Worm (Caenorhabditis elegans) whole organism, L4 larva: Measurements from ENCODE around the gene F09E5.8.
A peak's percentile ranks its signal among the peaks of the same experiment; 100 is the strongest.

Source experiments
- F10B5.3 ChIP-seq: sonication (generic microtip); optimal IDR thresholded peaks from 2 replicates; lab custom pipeline; 2016; ENCODE audit warnings: mild to moderate bottlenecking, missing genetic modification characterization, missing compliant biosample characterization
- F37D6.2 ChIP-seq: sonication (generic microtip); optimal IDR thresholded peaks from 2 replicates; lab custom pipeline; 2016; ENCODE audit warnings: mild to moderate bottlenecking, missing genetic modification characterization, missing compliant biosample characterization
- R02D3.7 ChIP-seq: fragments of 150-350 bp; sonication (generic microtip); optimal IDR thresholded peaks from 3 replicates; lab custom pipeline; 2014; ENCODE audit warnings: missing biosample characterization, missing genetic modification characterization
- T26A8.4 ChIP-seq: fragments of 200-800 bp; sonication (Bioruptor generic); IDR thresholded peaks from 2 replicates; pipeline ENCODE4 v1.3.6; 2022; ENCODE audit warnings: missing genetic modification characterization, missing compliant biosample characterization
- Y105C5A.15 ChIP-seq: fragments of 200-800 bp; sonication (Bioruptor generic); IDR thresholded peaks from 2 replicates; pipeline ENCODE4 v1.3.6; 2022; ENCODE audit warnings: missing genetic modification characterization, missing compliant biosample characterization
- Y75B8A.6 ChIP-seq: fragments of 200-800 bp; sonication (Bioruptor generic); IDR thresholded peaks from 2 replicates; pipeline ENCODE4 v1.3.6; 2022; ENCODE audit warnings: missing genetic modification reagents, missing genetic modification characterization, missing compliant biosample characterization
- aha-1 ChIP-seq: fragments of 150-350 bp; peaks from one replicate; lab custom pipeline; 2014; ENCODE audit warnings: missing biosample characterization, missing genetic modification characterization
- ama-1 ChIP-seq: fragments of 150-350 bp; optimal IDR thresholded peaks from 2 replicates; lab custom pipeline; 2014; ENCODE audit warnings: inconsistent platforms, mixed read lengths
- attf-4 ChIP-seq: sonication (generic microtip); optimal IDR thresholded peaks from 3 replicates; lab custom pipeline; 2017; ENCODE audit warnings: missing biosample characterization, missing genetic modification characterization
- ceh-20 ChIP-seq: fragments of 200-800 bp; sonication (Bioruptor generic); IDR thresholded peaks from 2 replicates; pipeline ENCODE4 v1.3.6; 2022; ENCODE audit warnings: missing genetic modification reagents, missing genetic modification characterization, missing compliant biosample characterization
- ceh-28 ChIP-seq: fragments of 150-350 bp; optimal IDR thresholded peaks from 2 replicates; lab custom pipeline; 2014; ENCODE audit warnings: missing biosample characterization, missing genetic modification reagents, missing genetic modification characterization
- ceh-32 ChIP-seq: sonication (generic microtip); optimal IDR thresholded peaks from 2 replicates; lab custom pipeline; 2016; ENCODE audit warnings: mild to moderate bottlenecking, missing genetic modification characterization, missing compliant biosample characterization; ENCODE audit not compliant: poor library complexity
- ceh-44 ChIP-seq: fragments of 200-800 bp; sonication (Bioruptor generic); IDR thresholded peaks from 2 replicates; pipeline ENCODE4 v1.3.6; 2022; ENCODE audit warnings: missing genetic modification reagents, missing genetic modification characterization, missing compliant biosample characterization
- daf-12 ChIP-seq: fragments of 150-350 bp; optimal IDR thresholded peaks from 2 replicates; lab custom pipeline; 2014; ENCODE audit warnings: missing biosample characterization, missing genetic modification reagents, missing genetic modification characterization
- daf-16 ChIP-seq, 3 experiments: sonication (generic microtip); optimal IDR thresholded peaks; 2 replicates each; lab custom pipeline; 2016 to 2017; ENCODE audit warnings: missing genetic modification characterization in 3 of 3, missing genetic modification reagents in 3 of 3, mild to moderate bottlenecking in 2 of 3, missing compliant biosample characterization in 2 of 3, missing biosample characterization in 1 of 3, moderate library complexity in 1 of 3
- dmd-8 ChIP-seq: fragments of 200-800 bp; sonication (Bioruptor generic); IDR thresholded peaks from 2 replicates; pipeline ENCODE4 v1.3.6; 2022; ENCODE audit warnings: missing genetic modification characterization, missing compliant biosample characterization
- dpl-1 ChIP-seq: fragments of 150-350 bp; optimal IDR thresholded peaks from 2 replicates; lab custom pipeline; 2014; ENCODE audit warnings: missing biosample characterization, missing genetic modification reagents, missing genetic modification characterization
- dve-1 ChIP-seq: sonication (generic microtip); optimal IDR thresholded peaks from 2 replicates; lab custom pipeline; 2017; ENCODE audit warnings: antibody characterized with exemption, mild to moderate bottlenecking, missing genetic modification characterization, missing compliant biosample characterization; ENCODE audit not compliant: insufficient read depth
- egl-27 ChIP-seq: sonication (generic microtip); optimal IDR thresholded peaks from 3 replicates; lab custom pipeline; 2017; ENCODE audit warnings: missing biosample characterization, missing genetic modification reagents, missing genetic modification characterization
- egl-43 ChIP-seq: fragments of 200-800 bp; sonication (Bioruptor generic); IDR thresholded peaks from 2 replicates; pipeline ENCODE4 v1.3.6; 2022; ENCODE audit warnings: missing genetic modification reagents, missing genetic modification characterization, missing compliant biosample characterization
- fkh-10 ChIP-seq: fragments of 150-350 bp; optimal IDR thresholded peaks from 2 replicates; lab custom pipeline; 2014; ENCODE audit warnings: missing biosample characterization, missing genetic modification reagents, missing genetic modification characterization
- fos-1 ChIP-seq: fragments of 150-350 bp; optimal IDR thresholded peaks from 2 replicates; lab custom pipeline; 2014; ENCODE audit warnings: missing biosample characterization, missing genetic modification characterization
- hlh-11 ChIP-seq: fragments of 200-800 bp; sonication (Bioruptor generic); optimal IDR thresholded peaks from 2 replicates; lab custom pipeline; 2018; ENCODE audit warnings: mild to moderate bottlenecking, missing genetic modification characterization, missing compliant biosample characterization
- hmg-1.1 ChIP-seq: fragments of 200-800 bp; sonication (Bioruptor generic); IDR thresholded peaks from 2 replicates; pipeline ENCODE4 v1.3.6; 2022; ENCODE audit warnings: missing genetic modification reagents, missing genetic modification characterization, missing compliant biosample characterization
- jun-1 ChIP-seq: fragments of 150-350 bp; optimal IDR thresholded peaks from 2 replicates; lab custom pipeline; 2014; ENCODE audit warnings: missing biosample characterization, missing genetic modification reagents, missing genetic modification characterization
- lin-13 ChIP-seq: fragments of 150-350 bp; optimal IDR thresholded peaks from 2 replicates; lab custom pipeline; 2014; ENCODE audit warnings: missing biosample characterization, missing genetic modification reagents, missing genetic modification characterization
- lin-39 ChIP-seq: fragments of 150-350 bp; optimal IDR thresholded peaks from 2 replicates; lab custom pipeline; 2014; ENCODE audit warnings: missing biosample characterization, missing genetic modification reagents, missing genetic modification characterization
- lsy-2 ChIP-seq, 2 experiments: fragments of 150-350 bp in 1 of 2; sonication (generic microtip) in 1 of 2; optimal IDR thresholded peaks; 2 replicates each; lab custom pipeline; 2014 to 2017; ENCODE audit warnings: missing biosample characterization in 2 of 2, missing genetic modification characterization in 2 of 2
- madf-5 ChIP-seq, 2 experiments: fragments of 200-800 bp; sonication (Bioruptor generic); IDR thresholded peaks; 2 replicates each; pipeline ENCODE4 v1.3.6; 2022; ENCODE audit warnings: missing compliant biosample characterization in 2 of 2, missing genetic modification characterization in 2 of 2
- mdt-29 ChIP-seq: fragments of 200-800 bp; sonication (Bioruptor generic); IDR thresholded peaks from 2 replicates; pipeline ENCODE4 v1.3.6; 2022; ENCODE audit warnings: missing genetic modification reagents, missing genetic modification characterization, missing compliant biosample characterization
- mep-1 ChIP-seq: fragments of 150-350 bp; sonication (generic microtip); optimal IDR thresholded peaks from 3 replicates; lab custom pipeline; 2014; ENCODE audit warnings: missing biosample characterization, missing genetic modification characterization
- mes-2 ChIP-seq: sonication (generic microtip); optimal IDR thresholded peaks from 2 replicates; lab custom pipeline; 2016; ENCODE audit warnings: missing genotype, mild to moderate bottlenecking, missing genetic modification characterization, missing compliant biosample characterization; ENCODE audit not compliant: poor library complexity, severe bottlenecking
- nhr-102 ChIP-seq: sonication (generic microtip); optimal IDR thresholded peaks from 2 replicates; lab custom pipeline; 2016; ENCODE audit warnings: mild to moderate bottlenecking, missing genetic modification characterization, moderate library complexity, missing compliant biosample characterization
- nhr-28 ChIP-seq: fragments of 150-350 bp; optimal IDR thresholded peaks from 2 replicates; lab custom pipeline; 2014; ENCODE audit warnings: missing biosample characterization, missing genetic modification characterization
- nhr-41 ChIP-seq: fragments of 200-800 bp; sonication (Bioruptor generic); IDR thresholded peaks from 2 replicates; pipeline ENCODE4 v1.3.6; 2022; ENCODE audit warnings: missing genetic modification reagents, missing genetic modification characterization, missing compliant biosample characterization
- nhr-48 ChIP-seq: sonication (generic microtip); optimal IDR thresholded peaks from 2 replicates; lab custom pipeline; 2016; ENCODE audit warnings: mild to moderate bottlenecking, missing genetic modification characterization, missing compliant biosample characterization
- nhr-6 ChIP-seq: fragments of 150-350 bp; optimal IDR thresholded peaks from 2 replicates; lab custom pipeline; 2014; ENCODE audit warnings: missing biosample characterization, missing genetic modification characterization
- nhr-77 ChIP-seq: fragments of 150-350 bp; optimal IDR thresholded peaks from 2 replicates; lab custom pipeline; 2014; ENCODE audit warnings: missing biosample characterization, missing genetic modification characterization
- rbr-2 ChIP-seq: sonication (generic microtip); optimal IDR thresholded peaks from 2 replicates; lab custom pipeline; 2016; ENCODE audit warnings: missing genotype, missing genetic modification characterization, missing compliant biosample characterization
- spr-3 ChIP-seq: fragments of 200-800 bp; sonication (Bioruptor generic); optimal IDR thresholded peaks from 2 replicates; lab custom pipeline; 2018; ENCODE audit warnings: mild to moderate bottlenecking, missing genetic modification characterization, missing compliant biosample characterization
- tag-97 ChIP-seq: fragments of 200-800 bp; sonication (Bioruptor generic); IDR thresholded peaks from 2 replicates; pipeline ENCODE4 v1.3.6; 2022; ENCODE audit warnings: missing genetic modification characterization, missing compliant biosample characterization
- tra-1 ChIP-seq: fragments of 200-800 bp; sonication (Bioruptor generic); IDR thresholded peaks from 2 replicates; pipeline ENCODE4 v1.3.6; 2022; ENCODE audit warnings: missing genetic modification reagents, missing genetic modification characterization, missing compliant biosample characterization
- unc-62 ChIP-seq, 3 experiments: fragments of 150-350 bp in 1 of 3; sonication (generic microtip); optimal IDR thresholded peaks in 2 of 3; peaks in 1 of 3; 1 replicate in 1 of 3; 2 replicates in 2 of 3; lab custom pipeline; 2014 to 2017; ENCODE audit warnings: missing biosample characterization in 3 of 3, missing genetic modification characterization in 3 of 3, missing genetic modification reagents in 3 of 3, missing genotype in 1 of 3
- zip-11 ChIP-seq: fragments of 200-800 bp; sonication (Bioruptor generic); IDR thresholded peaks from 2 replicates; pipeline ENCODE4 v1.3.6; 2022; ENCODE audit warnings: missing genetic modification characterization, missing compliant biosample characterization
- ztf-7 ChIP-seq: fragments of 150-350 bp; optimal IDR thresholded peaks from 2 replicates; lab custom pipeline; 2014; ENCODE audit warnings: missing biosample characterization, missing genetic modification characterization

F09E5.8 gene

DNA sequence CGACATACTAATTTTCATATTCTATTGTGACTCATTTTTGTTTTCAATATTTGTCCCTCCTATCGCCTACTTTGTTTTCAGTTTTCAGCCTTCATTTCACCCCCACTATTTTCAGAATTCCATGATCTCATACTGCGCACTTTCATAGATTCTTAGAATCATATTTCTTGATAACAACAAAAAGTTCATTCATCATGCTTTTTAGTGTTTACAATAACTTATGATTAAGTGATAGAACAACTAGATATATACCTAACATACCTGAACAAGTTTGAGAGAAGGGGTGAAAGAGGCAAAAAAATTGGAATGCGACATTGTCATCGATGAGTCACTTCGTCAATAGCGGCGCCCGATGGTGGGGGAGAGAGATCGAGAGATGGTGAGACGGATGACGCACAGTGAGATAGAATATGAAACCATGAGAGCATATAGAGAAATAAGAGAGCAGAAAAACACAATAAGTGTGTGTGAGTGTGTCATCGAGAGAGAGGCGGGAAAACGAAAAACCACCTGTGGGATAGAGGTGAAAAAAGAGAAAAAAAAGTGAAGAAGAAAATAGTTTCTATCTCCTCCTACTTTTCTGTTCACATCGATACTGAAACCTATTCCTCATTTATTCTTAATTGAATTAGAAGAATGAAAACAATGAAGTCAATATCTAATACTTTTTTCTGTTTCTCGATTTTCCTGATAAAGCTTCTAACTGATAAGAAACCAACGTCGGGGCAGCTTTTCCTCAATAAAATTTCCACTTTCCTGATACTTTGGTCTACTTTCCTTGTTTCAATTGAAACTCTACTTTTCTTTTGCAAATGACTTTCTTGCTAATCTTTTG, 13.6 kb upstream of the F09E5.8 start (continued):
- TF ChIP-seq ceh-28 (tag; lab: Kevin White, UChicago) (peak; percentile 30), madf-5 (GFP tag; IDR thresholded peaks at IDR 0.05; lab: Robert Waterston, UW) (0 out of 4 replicates have a peak, but pooled peaks of 1 of the 2 experiments have one; percentile 31), ztf-7 (peak; percentile 22), nhr-6 (tag; lab: Kevin White, UChicago) (peak; percentile 92), fkh-10 (GFP tag; lab: Kevin White, UChicago) (peak; percentile 40), nhr-77 (tag; lab: Kevin White, UChicago) (peak; percentile 33), ceh-44 (GFP tag; lab: Robert Waterston, UW) (no peak), mdt-29 (no peak), fos-1 (peak; percentile 90), Y75B8A.6 (GFP tag; lab: Robert Waterston, UW) (no peak), tag-97 (GFP tag; lab: Robert Waterston, UW) (no peak), nhr-48 (tag; lab: Kevin White, UChicago) (peak; percentile 36), dmd-8 (no peak), lsy-2 (tag; optimal IDR thresholded peaks at IDR 0.05; lab: Kevin White, UChicago) (peak; percentile 27 to 72), egl-27 (peak; percentile 4), T26A8.4 (GFP tag; lab: Robert Waterston, UW) (peak; percentile 51; the same call in 1 of the 2 replicates), Y105C5A.15 (GFP tag; lab: Robert Waterston, UW) (no peak), lin-13 (peak; percentile 41), egl-43 (GFP tag; lab: Robert Waterston, UW) (peak; percentile 73), daf-16 (GFP tag; optimal IDR thresholded peaks at IDR 0.05; lab: Kevin White, UChicago) (no peak), daf-16 (tag; optimal IDR thresholded peaks at IDR 0.05; lab: Kevin White, UChicago) (peak; percentile 71), ceh-32 (tag; lab: Kevin White, UChicago) (peak; percentile 12)

DNA sequence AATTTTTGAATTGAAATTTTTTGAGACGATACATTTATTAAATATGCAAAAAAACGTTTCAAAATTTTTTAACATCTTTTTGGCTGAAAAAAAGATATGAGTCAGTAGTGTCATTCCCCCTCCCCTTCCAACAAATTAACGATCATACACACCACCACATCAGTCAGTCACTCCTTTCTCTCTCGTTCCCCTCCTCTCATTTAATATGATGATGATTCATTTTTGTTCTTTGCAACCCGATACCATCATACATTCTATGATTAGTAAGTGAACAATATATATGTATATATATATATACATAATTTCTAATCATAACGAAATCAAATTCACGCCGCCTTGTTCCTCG, 13.0 kb upstream of the F09E5.8 start:
- TF ChIP-seq nhr-41 (GFP tag; lab: Robert Waterston, UW) (no peak), zip-11 (GFP tag; lab: Robert Waterston, UW) (no peak), nhr-102 (tag; lab: Kevin White, UChicago) (no peak), nhr-28 (peak; percentile 13), daf-16 (GFP tag; optimal IDR thresholded peaks at IDR 0.05; lab: Kevin White, UChicago) (no peak), daf-16 (tag; optimal IDR thresholded peaks at IDR 0.05; lab: Kevin White, UChicago) (peak; percentile 15), dve-1 (tag; lab: Kevin White, UChicago) (no peak), spr-3 (GFP tag; lab: Kevin White, UChicago) (no peak), ama-1 (lab: Kevin White, UChicago) (no peak), mep-1 (peak; percentile 19), dpl-1 (GFP tag; lab: Kevin White, UChicago) (no peak), unc-62 (GFP tag; optimal IDR thresholded peaks at IDR 0.05 in 1 of 2; lab: Kevin White, UChicago) (peak in 1 of 2 experiments; percentile 50), unc-62 (tag; optimal IDR thresholded peaks at IDR 0.05; lab: Kevin White, UChicago) (no peak)

DNA sequence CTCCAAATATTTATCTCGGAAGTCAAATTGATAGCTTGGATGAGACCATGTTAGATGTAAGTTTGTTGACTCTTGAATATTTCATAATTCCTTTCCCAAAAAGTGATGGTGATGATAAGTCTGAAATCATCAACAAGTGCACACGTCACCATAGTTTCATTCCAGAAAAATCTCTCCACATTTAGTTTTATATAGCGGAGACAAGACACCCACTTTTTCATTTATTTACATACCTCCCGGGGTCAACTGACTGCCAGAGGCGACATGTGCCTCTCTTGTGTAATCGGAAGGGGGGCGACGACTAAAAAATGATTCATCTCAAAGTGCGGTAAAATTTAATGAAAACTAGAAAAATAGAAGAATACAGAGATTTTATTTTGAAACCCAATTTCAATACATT, 12.2 kb upstream of the F09E5.8 start:
- peak; percentile 20 for TF ChIP-seq jun-1
- no peak for TF ChIP-seq ceh-20 (GFP tag; lab: Robert Waterston, UW)
- peak; percentile 91 for TF ChIP-seq aha-1
- TF ChIP-seq mep-1: peak; percentile 12
- TF ChIP-seq ama-1 (lab: Kevin White, UChicago): peak; percentile 31
- TF ChIP-seq egl-27: no peak
- TF ChIP-seq nhr-77 (tag; lab: Kevin White, UChicago): peak; percentile 42
- TF ChIP-seq rbr-2: no peak
- 0 out of 2 replicates have a peak, but pooled peaks have one; percentile 20 for TF ChIP-seq tra-1 (GFP tag; lab: Robert Waterston, UW)
- no peak for TF ChIP-seq R02D3.7 (tag; lab: Kevin White, UChicago)
- no peak for TF ChIP-seq F10B5.3 (tag; lab: Kevin White, UChicago)
- TF ChIP-seq lin-39 (tag; lab: Kevin White, UChicago): no peak
- TF ChIP-seq F37D6.2 (tag; lab: Kevin White, UChicago): no peak
- TF ChIP-seq Y75B8A.6 (GFP tag; lab: Robert Waterston, UW): no peak
- no peak for TF ChIP-seq daf-12 (tag; lab: Kevin White, UChicago)
- TF ChIP-seq mes-2 (tag; lab: Kevin White, UChicago): peak; percentile 38
- TF ChIP-seq daf-16 (GFP tag; optimal IDR thresholded peaks at IDR 0.05; lab: Kevin White, UChicago): peak in 1 of 2 experiments; percentile 5
- TF ChIP-seq daf-16 (tag; optimal IDR thresholded peaks at IDR 0.05; lab: Kevin White, UChicago): peak; percentile 86
- no peak for TF ChIP-seq lin-13
- peak; percentile 71 for TF ChIP-seq hlh-11 (tag; lab: Kevin White, UChicago)
- no peak for TF ChIP-seq attf-4 (tag; lab: Kevin White, UChicago)
- peak; percentile 22; the same call in 1 of the 2 replicates for TF ChIP-seq hmg-1.1
- TF ChIP-seq T26A8.4 (GFP tag; lab: Robert Waterston, UW): peak; percentile 14; the same call in 1 of the 2 replicates
- peak; percentile 73 for TF ChIP-seq dve-1 (tag; lab: Kevin White, UChicago)
